Worm (Caenorhabditis elegans) whole organism, late embryonic: ENCODE results near the gene faxc-1.

ENCODE experiments used
- C38D4.7 ChIP-seq: fragments of 200-800 bp; sonication (Bioruptor generic); optimal IDR thresholded peaks from 2 replicates; lab custom pipeline; 2018; ENCODE audit warnings: mild to moderate bottlenecking, missing genetic modification characterization, moderate library complexity, missing compliant biosample characterization
- ceh-34 ChIP-seq: sonication (generic microtip); optimal IDR thresholded peaks from 2 replicates; lab custom pipeline; 2016; ENCODE audit warnings: mild to moderate bottlenecking, missing genetic modification characterization, missing compliant biosample characterization
- ceh-9 ChIP-seq: sonication (generic microtip); optimal IDR thresholded peaks from 2 replicates; lab custom pipeline; 2016; ENCODE audit warnings: mild to moderate bottlenecking, missing genetic modification characterization, inconsistent platforms, missing compliant biosample characterization
- dmd-4 ChIP-seq: sonication (generic microtip); optimal IDR thresholded peaks from 2 replicates; lab custom pipeline; 2016; ENCODE audit warnings: borderline replicate concordance, missing genetic modification characterization, missing compliant biosample characterization
- dve-1 ChIP-seq: sonication (generic microtip); optimal IDR thresholded peaks from 2 replicates; lab custom pipeline; 2017; ENCODE audit warnings: antibody characterized with exemption, mild to moderate bottlenecking, missing genetic modification characterization, missing compliant biosample characterization
- elt-2 ChIP-seq: sonication (generic microtip); optimal IDR thresholded peaks from 2 replicates; lab custom pipeline; 2016; ENCODE audit warnings: missing genetic modification reagents, missing genetic modification characterization, missing compliant biosample characterization
- ets-4 ChIP-seq: sonication (generic microtip); optimal IDR thresholded peaks from 2 replicates; lab custom pipeline; 2016; ENCODE audit warnings: missing genetic modification characterization, missing compliant biosample characterization
- fkh-10 ChIP-seq: fragments of 150-350 bp; optimal IDR thresholded peaks from 2 replicates; lab custom pipeline; 2014; ENCODE audit warnings: missing biosample characterization, missing genetic modification reagents, missing genetic modification characterization
- gmeb-2 ChIP-seq: sonication (generic microtip); optimal IDR thresholded peaks from 2 replicates; lab custom pipeline; 2016; ENCODE audit warnings: missing genetic modification characterization, inconsistent platforms, missing compliant biosample characterization
- lin-11 ChIP-seq: fragments of 200-800 bp; sonication (Bioruptor generic); optimal IDR thresholded peaks from 2 replicates; lab custom pipeline; 2018; ENCODE audit warnings: mild to moderate bottlenecking, missing genetic modification characterization, missing compliant biosample characterization
- pat-9 ChIP-seq: fragments of 200-800 bp; sonication (Bioruptor generic); optimal IDR thresholded peaks from 2 replicates; lab custom pipeline; 2018; ENCODE audit warnings: mild to moderate bottlenecking, missing genetic modification characterization, moderate library complexity, missing compliant biosample characterization
- sox-4 ChIP-seq: sonication (generic microtip); optimal IDR thresholded peaks from 2 replicates; lab custom pipeline; 2017; ENCODE audit warnings: mild to moderate bottlenecking, missing genetic modification characterization, inconsistent platforms, missing compliant biosample characterization

- TF ChIP-seq elt-2 (no peak), dmd-4 (no peak), dve-1 (tag; lab: Kevin White, UChicago) (no peak), ets-4 (no peak), pat-9 (no peak), sox-4 (tag; lab: Kevin White, UChicago) (no peak), fkh-10 (GFP tag; lab: Kevin White, UChicago) (no peak), ceh-34 (tag; lab: Kevin White, UChicago) (no peak), lin-11 (tag; lab: Kevin White, UChicago) (no peak), gmeb-2 (tag; lab: Kevin White, UChicago) (no peak), ceh-9 (no peak), C38D4.7 (GFP tag; lab: Kevin White, UChicago) (no peak)
These were observed 6.9 kb upstream of the faxc-1 start for ce11 chrII:12257095-12257494.
